Worm (Caenorhabditis elegans) whole organism, L3 larva: ENCODE results near the gene srgp-1.

Experiments used
- R02D3.7 ChIP-seq: fragments of 150-350 bp; optimal IDR thresholded peaks from 2 replicates; lab custom pipeline; 2014; ENCODE audit warnings: missing biosample characterization, missing genetic modification characterization
- ZK546.5 ChIP-seq: sonication (generic microtip); optimal IDR thresholded peaks from 2 replicates; lab custom pipeline; 2017; ENCODE audit warnings: missing biosample characterization, missing genetic modification characterization
- aly-2 ChIP-seq: fragments of 150-350 bp; optimal IDR thresholded peaks from 2 replicates; lab custom pipeline; 2014; ENCODE audit warnings: missing biosample characterization, missing genetic modification characterization
- ama-1 ChIP-seq: fragments of 150-350 bp; optimal IDR thresholded peaks from 2 replicates; lab custom pipeline; 2018
- ceh-16 ChIP-seq: sonication (generic microtip); optimal IDR thresholded peaks from 2 replicates; lab custom pipeline; 2017; ENCODE audit warnings: missing biosample characterization, missing genetic modification characterization
- ceh-28 ChIP-seq: fragments of 150-350 bp; optimal IDR thresholded peaks from 2 replicates; lab custom pipeline; 2014; ENCODE audit warnings: missing biosample characterization, missing genetic modification reagents, missing genetic modification characterization
- ceh-82 ChIP-seq: fragments of 150-350 bp; optimal IDR thresholded peaks from 2 replicates; lab custom pipeline; 2014; ENCODE audit warnings: missing biosample characterization, missing genetic modification characterization
- ceh-9 ChIP-seq: sonication (generic microtip); optimal IDR thresholded peaks from 2 replicates; lab custom pipeline; 2018; ENCODE audit warnings: missing biosample characterization, missing genetic modification characterization
- daf-12 ChIP-seq: fragments of 150-350 bp; optimal IDR thresholded peaks from 2 replicates; lab custom pipeline; 2014; ENCODE audit warnings: missing biosample characterization, missing genetic modification reagents, missing genetic modification characterization
- egl-27 ChIP-seq: sonication (generic microtip); optimal IDR thresholded peaks from 4 replicates; lab custom pipeline; 2017; ENCODE audit warnings: missing biosample characterization, missing genetic modification reagents, missing genetic modification characterization
- egl-5 ChIP-seq: fragments of 150-350 bp; optimal IDR thresholded peaks from 2 replicates; lab custom pipeline; 2017; ENCODE audit warnings: missing biosample characterization, missing genetic modification reagents, missing genetic modification characterization, inconsistent platforms
- elt-1 ChIP-seq: fragments of 150-350 bp; optimal IDR thresholded peaks from 2 replicates; lab custom pipeline; 2014; ENCODE audit warnings: missing biosample characterization, missing genetic modification characterization
- elt-2 ChIP-seq: sonication (generic microtip); optimal IDR thresholded peaks from 2 replicates; lab custom pipeline; 2016; ENCODE audit warnings: missing genetic modification reagents, mild to moderate bottlenecking, missing genetic modification characterization, missing compliant biosample characterization
- elt-3 ChIP-seq, 3 experiments: fragments of 150-350 bp in 1 of 3; sonication (generic microtip) in 2 of 3; optimal IDR thresholded peaks; 2 replicates in 2 of 3; 4 replicates in 1 of 3; lab custom pipeline; 2014 to 2017; ENCODE audit warnings: missing biosample characterization in 3 of 3, missing genetic modification characterization in 3 of 3
- eor-1 ChIP-seq, 2 experiments: fragments of 150-350 bp; optimal IDR thresholded peaks; 2 replicates each; lab custom pipeline; 2014 to 2018; ENCODE audit warnings: missing biosample characterization in 2 of 2, missing genetic modification characterization in 2 of 2
- fkh-10 ChIP-seq: sonication (generic microtip); optimal IDR thresholded peaks from 2 replicates; lab custom pipeline; 2017; ENCODE audit warnings: missing biosample characterization, missing genetic modification reagents, missing genetic modification characterization
- fkh-2 ChIP-seq: fragments of 150-350 bp; optimal IDR thresholded peaks from 2 replicates; lab custom pipeline; 2014; ENCODE audit warnings: missing biosample characterization, missing genetic modification reagents, missing genetic modification characterization
- fos-1 ChIP-seq: fragments of 150-350 bp; optimal IDR thresholded peaks from 2 replicates; lab custom pipeline; 2014; ENCODE audit warnings: missing biosample characterization, missing genetic modification characterization
- hmg-11 ChIP-seq: sonication (generic microtip); optimal IDR thresholded peaks from 2 replicates; lab custom pipeline; 2016; ENCODE audit warnings: missing genetic modification characterization, missing compliant biosample characterization
- jun-1 ChIP-seq: fragments of 150-350 bp; optimal IDR thresholded peaks from 2 replicates; lab custom pipeline; 2014; ENCODE audit warnings: missing biosample characterization, missing genetic modification reagents, missing genetic modification characterization
- lin-15B ChIP-seq: fragments of 150-350 bp; optimal IDR thresholded peaks from 2 replicates; lab custom pipeline; 2014; ENCODE audit warnings: missing biosample characterization, missing genetic modification characterization
- lin-39 ChIP-seq: fragments of 150-350 bp; optimal IDR thresholded peaks from 2 replicates; lab custom pipeline; 2018; ENCODE audit warnings: missing biosample characterization, missing genetic modification reagents, missing genetic modification characterization
- lsy-12 ChIP-seq: sonication (generic microtip); optimal IDR thresholded peaks from 2 replicates; lab custom pipeline; 2016; ENCODE audit warnings: mild to moderate bottlenecking, missing genetic modification characterization, missing compliant biosample characterization
- mdl-1 ChIP-seq: fragments of 150-350 bp; optimal IDR thresholded peaks from 2 replicates; lab custom pipeline; 2014; ENCODE audit warnings: missing biosample characterization, missing genetic modification characterization
- mml-1 ChIP-seq: fragments of 150-350 bp; sonication (generic microtip); optimal IDR thresholded peaks from 3 replicates; lab custom pipeline; 2014; ENCODE audit warnings: missing biosample characterization, missing genetic modification characterization
- nfya-1 ChIP-seq: sonication (generic microtip); optimal IDR thresholded peaks from 2 replicates; lab custom pipeline; 2017; ENCODE audit warnings: missing genetic modification characterization, mild to moderate bottlenecking, missing compliant biosample characterization, antibody characterized with exemption, moderate library complexity; ENCODE audit not compliant: insufficient read depth
- nhr-11 ChIP-seq: fragments of 150-350 bp; optimal IDR thresholded peaks from 2 replicates; lab custom pipeline; 2014; ENCODE audit warnings: missing biosample characterization, missing genetic modification characterization
- nhr-12 ChIP-seq: fragments of 150-350 bp; optimal IDR thresholded peaks from 2 replicates; lab custom pipeline; 2014; ENCODE audit warnings: missing biosample characterization, missing genetic modification characterization
- nhr-23 ChIP-seq: fragments of 150-350 bp; optimal IDR thresholded peaks from 2 replicates; lab custom pipeline; 2014; ENCODE audit warnings: missing biosample characterization, missing genetic modification reagents, missing genetic modification characterization
- nhr-237 ChIP-seq: fragments of 150-350 bp; optimal IDR thresholded peaks from 2 replicates; lab custom pipeline; 2014; ENCODE audit warnings: missing biosample characterization, missing genetic modification characterization
- nhr-25 ChIP-seq: sonication (generic microtip); optimal IDR thresholded peaks from 2 replicates; lab custom pipeline; 2017; ENCODE audit warnings: missing biosample characterization, missing genetic modification characterization
- nhr-43 ChIP-seq: sonication (generic microtip); optimal IDR thresholded peaks from 2 replicates; lab custom pipeline; 2016; ENCODE audit warnings: mild to moderate bottlenecking, missing genetic modification characterization, missing compliant biosample characterization; ENCODE audit not compliant: poor library complexity, severe bottlenecking
- nhr-67 ChIP-seq: fragments of 150-350 bp; optimal IDR thresholded peaks from 2 replicates; lab custom pipeline; 2014; ENCODE audit warnings: missing biosample characterization, missing genetic modification characterization
- nhr-76 ChIP-seq: fragments of 150-350 bp; sonication (generic microtip); optimal IDR thresholded peaks from 5 replicates; lab custom pipeline; 2014; ENCODE audit warnings: missing biosample characterization, missing genetic modification characterization
- nhr-77 ChIP-seq: fragments of 150-350 bp; optimal IDR thresholded peaks from 2 replicates; lab custom pipeline; 2014; ENCODE audit warnings: missing biosample characterization, missing genetic modification characterization
- pha-4 ChIP-seq: fragments of 150-350 bp; optimal IDR thresholded peaks from 2 replicates; lab custom pipeline; 2014; ENCODE audit warnings: missing biosample characterization, missing genetic modification reagents, missing genetic modification characterization
- pqm-1 ChIP-seq: fragments of 150-350 bp; optimal IDR thresholded peaks from 2 replicates; lab custom pipeline; 2017; ENCODE audit warnings: missing biosample characterization, missing genetic modification characterization, inconsistent platforms
- sea-2 ChIP-seq: fragments of 150-350 bp; sonication (generic microtip); optimal IDR thresholded peaks from 4 replicates; lab custom pipeline; 2014; ENCODE audit warnings: missing biosample characterization, missing genetic modification reagents, missing genetic modification characterization
- skn-1 ChIP-seq: fragments of 150-350 bp; optimal IDR thresholded peaks from 2 replicates; lab custom pipeline; 2014; ENCODE audit warnings: missing biosample characterization, missing genetic modification characterization
- snpc-4 ChIP-seq: fragments of 150-350 bp; optimal IDR thresholded peaks from 2 replicates; lab custom pipeline; 2014; ENCODE audit warnings: missing biosample characterization, missing genetic modification characterization
- unc-39 ChIP-seq: sonication (generic microtip); optimal IDR thresholded peaks from 4 replicates; lab custom pipeline; 2017; ENCODE audit warnings: missing biosample characterization, missing genetic modification characterization
- unc-62 ChIP-seq: fragments of 150-350 bp; sonication (generic microtip); optimal IDR thresholded peaks from 4 replicates; lab custom pipeline; 2014; ENCODE audit warnings: missing biosample characterization, missing genetic modification reagents, missing genetic modification characterization
- zag-1 ChIP-seq: fragments of 150-350 bp; optimal IDR thresholded peaks from 2 replicates; lab custom pipeline; 2014; ENCODE audit warnings: missing biosample characterization, missing genetic modification characterization
- ztf-11 ChIP-seq: fragments of 150-350 bp; optimal IDR thresholded peaks from 2 replicates; lab custom pipeline; 2014; ENCODE audit warnings: missing biosample characterization, missing genetic modification characterization
- ztf-4 ChIP-seq: fragments of 150-350 bp; optimal IDR thresholded peaks from 2 replicates; lab custom pipeline; 2014; ENCODE audit warnings: missing biosample characterization, missing genetic modification characterization

srgp-1 gene

DNA sequence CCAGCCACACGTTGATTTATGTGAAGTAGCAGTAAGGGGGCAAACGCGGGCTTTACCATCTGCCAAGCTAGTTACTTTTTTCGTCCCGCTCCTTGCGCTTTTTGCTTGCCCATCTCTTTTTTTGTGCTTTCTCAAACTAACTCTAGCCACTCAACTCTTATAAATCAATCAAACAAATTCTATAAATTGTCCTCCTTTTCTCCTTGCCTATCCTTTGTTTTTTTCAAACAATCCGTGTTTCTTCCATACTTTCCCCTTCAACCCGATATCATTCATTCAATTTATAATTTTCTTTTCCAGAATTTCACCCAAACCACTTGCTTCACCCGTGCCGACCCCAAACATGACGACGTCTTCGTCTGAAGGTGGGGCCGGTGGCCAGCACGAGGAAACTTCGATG is at the start of gene srgp-1:
Gene srgp-1, plus strand, starts transcription at position 301 of the 400 bp plus-strand sequence.
- no peak for TF ChIP-seq unc-62 (GFP tag; lab: Kevin White, UChicago)
- no peak for TF ChIP-seq snpc-4 (tag; lab: Kevin White, UChicago)

DNA sequence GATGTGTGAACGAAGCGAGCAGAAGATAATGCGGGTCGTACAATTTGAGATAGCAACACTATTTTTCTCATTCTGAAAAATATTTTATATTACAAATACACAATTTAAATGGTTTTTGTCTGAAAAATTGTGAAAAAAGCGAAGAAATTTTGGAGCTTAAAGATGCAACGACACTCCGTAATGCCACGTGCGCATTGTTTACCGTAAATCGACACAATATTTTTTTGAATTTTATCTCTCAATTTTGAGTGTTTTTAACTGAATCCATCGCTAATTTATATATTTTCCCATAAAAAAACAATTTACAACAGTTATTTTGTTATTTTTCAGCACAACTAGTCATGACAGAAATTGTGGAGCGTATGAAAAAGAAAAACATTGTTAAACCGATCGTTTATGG is 49.3 kb upstream of the srgp-1 start, which contains the start of the genes M04B2.4 and gfl-1:
Gene M04B2.4, minus strand, starts transcription at position 72 of the 400 bp plus-strand sequence.
Gene gfl-1, plus strand, starts transcription at position 331 of the 400 bp plus-strand sequence.
- no peak for TF ChIP-seq nhr-25 (tag; lab: Kevin White, UChicago)
- TF ChIP-seq nhr-77 (tag; lab: Kevin White, UChicago) = no peak
- TF ChIP-seq elt-3 (tag; optimal IDR thresholded peaks at IDR 0.05; lab: Kevin White, UChicago) = no peak
- TF ChIP-seq unc-62 (GFP tag; lab: Kevin White, UChicago) = no peak
- TF ChIP-seq nhr-23 (tag; lab: Kevin White, UChicago) = no peak
- TF ChIP-seq ceh-9 (tag; lab: Kevin White, UChicago) = no peak
- TF ChIP-seq ceh-82 (tag; lab: Kevin White, UChicago) = no peak
- TF ChIP-seq nhr-67 (tag; lab: Kevin White, UChicago) = no peak
- no peak for TF ChIP-seq nhr-12 (tag; lab: Kevin White, UChicago)
- TF ChIP-seq fkh-10 (GFP tag; lab: Kevin White, UChicago) = no peak
- TF ChIP-seq daf-12 (tag; lab: Kevin White, UChicago) = no peak
- no peak for TF ChIP-seq mml-1 (tag; lab: Kevin White, UChicago)
- no peak for TF ChIP-seq nhr-43 (tag; lab: Kevin White, UChicago)
- peak; percentile 93 for TF ChIP-seq R02D3.7
- TF ChIP-seq nfya-1 (tag; lab: Kevin White, UChicago) = peak; percentile 44
- peak; percentile 1 for TF ChIP-seq elt-2
- no peak for TF ChIP-seq skn-1 (tag; lab: Kevin White, UChicago)
- no peak for TF ChIP-seq nhr-11 (tag; lab: Kevin White, UChicago)
- no peak for TF ChIP-seq elt-1 (tag; lab: Kevin White, UChicago)
- TF ChIP-seq nhr-76 (tag; lab: Kevin White, UChicago) = no peak
- no peak for TF ChIP-seq aly-2
- no peak for TF ChIP-seq ZK546.5 (tag; lab: Kevin White, UChicago)
- TF ChIP-seq ztf-4 (tag; lab: Kevin White, UChicago) = no peak
- TF ChIP-seq sea-2 (GFP tag; lab: Kevin White, UChicago) = no peak
- TF ChIP-seq snpc-4 (tag; lab: Kevin White, UChicago) = no peak
- no peak for TF ChIP-seq jun-1
- TF ChIP-seq fkh-2 (tag; lab: Kevin White, UChicago) = no peak
- TF ChIP-seq hmg-11 = no peak
- peak; percentile 23 for TF ChIP-seq lin-15B (tag; lab: Kevin White, UChicago)
- no peak for TF ChIP-seq egl-5 (tag; lab: Kevin White, UChicago)
- TF ChIP-seq nhr-237 (tag; lab: Kevin White, UChicago) = no peak
- peak; percentile 64 for TF ChIP-seq pha-4 (tag; lab: Kevin White, UChicago)
- TF ChIP-seq ama-1 (lab: Kevin White, UChicago) = no peak
- no peak for TF ChIP-seq eor-1 (tag; optimal IDR thresholded peaks at IDR 0.05; lab: Kevin White, UChicago)
- no peak for TF ChIP-seq lsy-12 (tag; lab: Kevin White, UChicago)
- TF ChIP-seq ceh-16 (tag; lab: Kevin White, UChicago) = no peak
- no peak for TF ChIP-seq fos-1 (tag; lab: Kevin White, UChicago)
- no peak for TF ChIP-seq egl-27 (tag; lab: Kevin White, UChicago)
- TF ChIP-seq mdl-1 (tag; lab: Kevin White, UChicago) = no peak
- TF ChIP-seq ceh-28 (tag; lab: Kevin White, UChicago) = no peak
- no peak for TF ChIP-seq lin-39 (tag; lab: Kevin White, UChicago)
- TF ChIP-seq unc-39 (tag; lab: Kevin White, UChicago) = no peak
- no peak for TF ChIP-seq zag-1
- TF ChIP-seq ztf-11 (tag; lab: Kevin White, UChicago) = no peak
- peak; percentile 10 for TF ChIP-seq pqm-1 (tag; lab: Kevin White, UChicago)
- TF ChIP-seq, all 47 proteins: peak for 6
